Worm (Caenorhabditis elegans) whole organism, L4/young adult: ENCODE measurements around the gene glp-1.

Source experiments
- W03F9.2 ChIP-seq: fragments of 150-350 bp; optimal IDR thresholded peaks from 2 replicates; lab custom pipeline; 2014; ENCODE audit warnings: missing biosample characterization, missing genetic modification characterization
- dao-5 ChIP-seq: sonication (generic microtip); optimal IDR thresholded peaks from 2 replicates; lab custom pipeline; 2016; ENCODE audit warnings: missing genotype, missing genetic modification characterization, moderate library complexity, missing compliant biosample characterization
- him-1 ChIP-seq: sonication (generic microtip); optimal IDR thresholded peaks from 2 replicates; lab custom pipeline; 2016; ENCODE audit warnings: missing genotype, missing genetic modification reagents, missing genetic modification characterization, missing compliant biosample characterization

Gene glp-1

DNA sequence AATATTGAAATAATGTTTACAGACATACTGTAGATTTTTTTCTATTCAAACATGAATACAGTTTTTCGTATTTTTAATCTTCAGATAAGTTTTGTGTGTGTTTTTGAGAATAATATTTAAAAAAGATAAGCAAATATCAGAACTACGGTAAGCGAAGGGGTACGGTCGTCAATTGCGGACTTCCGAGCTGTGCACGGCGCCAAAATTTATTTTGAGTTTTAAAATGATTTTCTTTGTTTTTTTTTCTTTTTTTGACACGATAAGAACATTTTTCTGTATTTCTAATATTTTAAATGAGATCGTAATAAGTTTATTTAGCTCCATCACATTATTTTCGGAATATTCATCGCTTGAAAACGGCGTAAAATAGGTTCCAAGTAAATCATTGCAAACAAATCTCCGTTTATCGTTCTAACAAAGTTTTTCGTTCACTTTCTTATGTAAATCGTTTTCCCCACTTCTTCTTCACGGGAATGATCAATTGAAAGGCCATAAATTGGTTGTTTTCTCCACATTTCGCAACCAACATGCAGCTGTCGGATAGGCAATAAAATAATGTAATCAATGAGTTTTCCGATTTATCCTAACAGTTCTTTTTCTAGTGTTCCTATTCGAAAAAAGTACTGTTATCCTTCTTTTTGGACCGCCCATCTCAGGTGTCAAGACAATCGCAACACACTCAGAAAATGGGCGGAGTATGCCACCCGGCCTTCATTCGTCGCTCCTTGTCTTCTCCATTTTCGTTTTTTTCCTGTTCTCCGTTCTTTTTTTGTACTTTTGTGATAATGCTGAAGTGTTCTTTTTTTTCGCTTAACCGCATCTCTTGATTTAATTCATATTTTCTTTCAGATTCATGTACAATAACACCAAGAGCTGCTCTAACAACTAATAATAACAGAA, at the start of gene glp-1:
TSS of gene glp-1 (plus strand) at position 850 of the 900 bp plus-strand sequence.
- no peak for TF ChIP-seq W03F9.2 (tag; lab: Kevin White, UChicago)
- no peak for TF ChIP-seq dao-5
- no peak for TF ChIP-seq him-1 (tag; lab: Kevin White, UChicago)

ce11 chrIII:9043200-9043599, 48.8 kb upstream of the glp-1 start, which contains the start of gene nac-2:
Gene nac-2, minus strand, starts transcription at chrIII:9043300.
- no peak for TF ChIP-seq W03F9.2 (tag; lab: Kevin White, UChicago)

DNA sequence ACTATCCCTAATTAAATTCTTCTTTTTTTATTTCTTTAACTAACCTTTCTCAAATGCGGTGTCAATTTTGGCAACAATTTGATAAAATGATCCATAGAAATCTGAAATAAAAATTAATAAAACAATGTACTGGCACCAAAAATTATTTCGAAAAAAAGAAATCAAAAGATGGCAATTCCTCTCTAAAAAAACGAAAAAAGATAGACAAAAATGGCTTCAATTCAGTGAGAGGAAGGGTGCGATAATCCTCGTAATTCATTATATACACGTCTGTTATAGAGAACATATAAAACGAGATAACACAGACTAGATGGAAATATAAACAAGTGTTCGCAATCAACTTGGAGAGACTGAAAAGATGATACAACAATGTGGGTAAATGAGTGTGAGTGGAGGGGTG, 46.2 kb upstream of the glp-1 start, which contains the start of gene R107.2:
TSS of gene R107.2 (minus strand) at position 101 of the 400 bp plus-strand sequence.
- TF ChIP-seq dao-5: no peak

ce11 chrIII:9047260-9047659, 44.8 kb upstream of the glp-1 start:
- TF ChIP-seq W03F9.2 (tag; lab: Kevin White, UChicago): no peak
- no peak for TF ChIP-seq him-1 (tag; lab: Kevin White, UChicago)
- no peak for TF ChIP-seq dao-5

ce11 chrIII:9050600-9050999, 41.4 kb upstream of the glp-1 start, which contains the start of gene ikke-1:
Gene ikke-1, minus strand, starts transcription at chrIII:9050700.
- TF ChIP-seq dao-5 (no peak), W03F9.2 (tag; lab: Kevin White, UChicago) (no peak), him-1 (tag; lab: Kevin White, UChicago) (no peak)

DNA sequence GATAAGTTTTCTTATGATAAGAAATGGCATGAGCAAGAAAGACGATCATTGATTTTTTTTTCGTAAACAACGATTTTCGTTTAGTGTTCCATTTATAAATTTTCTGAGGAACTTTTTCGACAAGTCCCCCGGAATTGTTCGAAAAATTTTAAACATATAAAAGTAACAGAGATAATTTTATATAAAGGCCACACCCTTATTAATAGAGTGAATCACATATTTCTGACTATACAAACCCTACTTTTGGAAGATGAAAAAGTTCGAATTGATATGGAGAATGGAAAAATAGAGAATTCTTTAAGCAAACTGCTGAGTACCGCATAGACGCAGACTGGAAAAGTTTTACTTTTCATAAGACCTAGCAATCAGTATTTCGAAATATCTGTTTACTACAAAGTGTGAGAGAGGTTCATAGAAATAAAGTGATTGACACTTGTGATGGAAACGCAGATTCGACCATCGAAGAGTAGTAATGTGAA, 40.9 kb upstream of the glp-1 start:
- TF ChIP-seq W03F9.2 (tag; lab: Kevin White, UChicago): peak; percentile 87
- TF ChIP-seq him-1 (tag; lab: Kevin White, UChicago): no peak

DNA sequence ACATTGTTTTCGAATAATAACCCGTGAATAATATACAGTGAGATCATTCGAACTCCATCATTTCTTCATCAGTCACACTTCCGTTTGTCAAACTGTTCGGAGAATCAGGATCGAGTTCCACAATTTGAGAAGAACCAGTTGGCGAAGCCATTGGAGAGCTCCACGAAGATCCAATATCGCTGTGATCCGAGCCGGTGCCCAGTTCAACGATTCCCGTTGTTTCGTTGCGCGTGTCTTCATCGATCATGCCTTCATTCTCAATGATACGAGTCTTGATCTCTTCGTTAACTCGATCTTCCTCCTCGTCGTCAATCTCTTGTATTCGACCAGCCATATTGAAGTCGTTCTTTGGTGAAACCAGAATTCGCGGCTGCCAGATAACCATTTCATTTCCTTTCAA, 40.3 kb upstream of the glp-1 start:
- TF ChIP-seq W03F9.2 (tag; lab: Kevin White, UChicago) (no peak), dao-5 (no peak), him-1 (tag; lab: Kevin White, UChicago) (no peak)

- no peak for TF ChIP-seq him-1 (tag; lab: Kevin White, UChicago)
- TF ChIP-seq W03F9.2 (tag; lab: Kevin White, UChicago): no peak
- TF ChIP-seq dao-5: no peak
Observed at ce11 chrIII:9052371-9052978, 39.6 kb upstream of the glp-1 start.

DNA sequence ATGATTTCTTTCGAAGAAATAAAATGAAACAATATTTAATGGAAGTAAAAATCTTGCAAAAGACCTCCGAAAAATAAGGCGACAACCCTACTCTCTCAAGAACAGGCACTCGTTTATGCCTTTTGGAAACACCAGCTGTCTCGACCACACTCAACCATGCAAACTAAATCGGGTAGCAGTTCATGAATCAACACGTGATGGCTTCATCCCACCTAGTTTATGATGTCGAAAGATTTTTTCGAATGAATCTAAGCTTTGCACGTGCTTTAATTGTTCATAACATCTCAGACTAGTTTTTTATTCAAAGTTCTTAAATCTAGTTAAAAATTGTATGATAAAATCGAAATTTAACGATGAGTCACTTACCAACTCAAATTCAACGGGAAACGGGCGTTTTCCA, 38.8 kb upstream of the glp-1 start:
- no peak for TF ChIP-seq him-1 (tag; lab: Kevin White, UChicago)
- no peak for TF ChIP-seq dao-5
- TF ChIP-seq W03F9.2 (tag; lab: Kevin White, UChicago): no peak

- TF ChIP-seq him-1 (tag; lab: Kevin White, UChicago) (peak; percentile 71), dao-5 (no peak), W03F9.2 (tag; lab: Kevin White, UChicago) (peak; percentile 77)
Observed at ce11 chrIII:9053740-9054252, 38.2 kb upstream of the glp-1 start, which contains the start of gene R107.5. Gene R107.5, minus strand, starts transcription at chrIII:9053790.

DNA sequence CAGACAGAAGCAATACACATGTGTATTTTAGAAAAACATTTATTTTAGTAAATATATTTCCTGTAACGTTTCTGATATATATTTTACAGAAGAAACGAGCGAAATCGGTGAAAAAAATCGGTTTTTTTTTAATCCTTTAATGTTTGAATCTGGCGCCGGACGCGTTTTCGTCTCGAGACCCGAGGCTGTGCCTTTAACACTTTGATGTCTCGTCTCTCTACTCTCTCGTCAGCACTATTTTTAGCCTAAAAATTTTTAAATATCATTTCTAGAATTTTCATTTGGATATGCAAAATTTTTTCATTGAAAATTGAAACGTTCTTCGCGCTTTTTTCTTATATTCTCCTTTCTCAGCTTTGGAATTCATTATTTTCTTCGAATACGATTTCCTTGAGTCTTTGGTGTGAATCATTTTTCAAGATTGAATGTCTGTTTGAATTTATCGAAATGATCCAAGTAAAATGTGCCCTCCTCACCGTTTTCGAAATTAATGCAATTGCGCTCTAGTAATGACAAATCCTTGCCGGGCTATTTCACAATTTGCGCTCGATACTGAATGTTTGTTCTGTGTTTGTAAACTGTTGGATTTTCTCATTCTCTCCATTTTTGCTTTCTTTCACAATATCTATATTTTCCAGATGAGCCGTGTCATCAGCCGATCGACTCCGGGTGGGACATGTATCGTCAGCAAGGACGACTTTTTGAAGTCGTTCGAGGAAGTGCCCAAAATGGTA, 37.5 kb upstream of the glp-1 start, which contains the start of gene cls-2:
TSS of gene cls-2 (plus strand) at position 635 of the 734 bp plus-strand sequence.
- TF ChIP-seq W03F9.2 (tag; lab: Kevin White, UChicago): peak; percentile 14
- TF ChIP-seq dao-5: no peak

DNA sequence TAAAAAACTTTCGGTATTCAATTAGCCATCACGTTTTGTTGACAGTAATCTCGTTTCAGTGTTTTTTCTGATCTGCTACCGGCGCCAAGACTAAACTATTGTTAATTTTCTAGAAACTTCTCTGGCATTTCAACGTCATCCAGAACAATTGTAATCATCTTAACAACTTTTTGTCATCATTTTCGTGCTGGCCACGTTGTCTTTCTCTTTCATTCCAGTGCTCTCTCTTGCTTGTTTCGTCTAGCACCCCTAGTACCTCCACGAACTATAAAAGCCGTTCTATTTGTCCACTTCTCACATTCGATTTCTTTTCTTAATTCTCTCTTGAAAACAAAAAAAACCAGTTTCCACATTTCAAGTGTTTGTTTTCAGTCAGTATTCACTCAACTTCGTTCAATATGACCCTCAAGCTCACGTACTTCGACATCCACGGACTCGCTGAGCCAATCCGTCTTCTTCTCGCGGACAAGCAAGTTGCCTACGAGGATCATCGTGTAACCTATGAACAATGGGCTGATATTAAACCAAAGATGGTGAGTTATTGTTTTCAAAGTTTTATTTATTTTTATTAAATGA, 33.0 kb upstream of the glp-1 start, which contains the start of gene gst-1:
TSS of gene gst-1 (plus strand) at position 373 of the 576 bp plus-strand sequence.
- TF ChIP-seq dao-5 (no peak), W03F9.2 (tag; lab: Kevin White, UChicago) (peak; percentile 38), him-1 (tag; lab: Kevin White, UChicago) (no peak)

ce11 chrIII:9060267-9060666, 31.8 kb upstream of the glp-1 start:
- TF ChIP-seq him-1 (tag; lab: Kevin White, UChicago): no peak
- TF ChIP-seq dao-5: no peak
- TF ChIP-seq W03F9.2 (tag; lab: Kevin White, UChicago): no peak
